Worm (Caenorhabditis elegans): Measurements from ENCODE around the gene hal-3.

DNA sequence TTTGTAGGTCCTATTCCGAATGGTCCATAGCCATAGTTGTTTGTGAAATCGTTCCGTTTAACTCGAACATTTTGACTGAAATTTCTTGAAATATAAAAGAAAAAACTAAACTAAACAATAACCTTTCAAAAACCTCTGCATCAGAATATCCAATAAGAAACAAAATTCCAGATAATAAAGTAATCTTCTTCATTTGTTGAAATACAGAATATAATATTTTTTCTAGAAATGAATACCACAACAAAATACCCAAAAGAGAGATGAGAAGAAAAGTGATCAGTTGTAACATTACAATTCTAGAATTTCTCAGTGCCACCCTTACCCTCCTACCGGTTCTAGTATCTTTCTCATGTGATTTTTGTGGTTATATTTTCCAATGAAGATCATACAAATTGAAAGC is 36.8 kb upstream of the hal-3 start, which contains the start of gene ZK1307.2:
- TF ChIP-seq ama-1 (optimal IDR thresholded peaks at IDR 0.05) (no peak), B0310.2 (tag; optimal IDR thresholded peaks at IDR 0.05) (no peak)
